Fruit fly (Drosophila melanogaster) whole organism, embryonic: ENCODE results near the gene CG9782.

ENCODE experiments used
- Adf1 ChIP-seq: fragments of 200-800 bp; sonication (Bioruptor generic); IDR thresholded peaks from 2 replicates; pipeline ENCODE4 v1.3.6; 2022; ENCODE audit warnings: missing biosample characterization, missing genetic modification characterization
- CG10147 ChIP-seq: fragments of 200-800 bp; sonication (Bioruptor generic); optimal IDR thresholded peaks from 2 replicates; lab custom pipeline; 2019; ENCODE audit warnings: missing biosample characterization, mild to moderate bottlenecking, missing genetic modification characterization, moderate library complexity
- CG10209 ChIP-seq: fragments of 200-800 bp; sonication (Bioruptor generic); optimal IDR thresholded peaks from 3 replicates; lab custom pipeline; 2017; ENCODE audit warnings: missing biosample characterization, mild to moderate bottlenecking, missing genetic modification characterization, missing genetic modification reagents
- CG10267 ChIP-seq: fragments of 200-800 bp; sonication (Bioruptor generic); optimal IDR thresholded peaks from 2 replicates; lab custom pipeline; 2018; ENCODE audit warnings: missing biosample characterization, mild to moderate bottlenecking, missing genetic modification characterization, moderate library complexity
- CG10274 ChIP-seq: fragments of 200-800 bp; sonication (Bioruptor generic); optimal IDR thresholded peaks from 3 replicates; lab custom pipeline; 2017; ENCODE audit warnings: missing biosample characterization, mild to moderate bottlenecking, missing genetic modification characterization
- CG10462 ChIP-seq: fragments of 200-800 bp; sonication (Bioruptor generic); optimal IDR thresholded peaks from 2 replicates; lab custom pipeline; 2016; ENCODE audit warnings: missing biosample characterization, missing genetic modification characterization
- CG13894 ChIP-seq: fragments of 200-800 bp; sonication (Bioruptor generic); optimal IDR thresholded peaks from 3 replicates; lab custom pipeline; 2018; ENCODE audit warnings: missing biosample characterization, mild to moderate bottlenecking, missing genetic modification characterization, moderate library complexity
- CG14965 ChIP-seq: fragments of 200-800 bp; sonication (Bioruptor generic); optimal IDR thresholded peaks from 2 replicates; lab custom pipeline; 2016; ENCODE audit warnings: missing biosample characterization, missing genetic modification characterization, borderline replicate concordance
- CG15011 ChIP-seq: fragments of 200-800 bp; sonication (Bioruptor generic); optimal IDR thresholded peaks from 3 replicates; lab custom pipeline; 2018; ENCODE audit warnings: missing biosample characterization, mild to moderate bottlenecking, missing genetic modification characterization
- CG1602 ChIP-seq: fragments of 200-800 bp; sonication (Bioruptor generic); optimal IDR thresholded peaks from 3 replicates; lab custom pipeline; 2016; ENCODE audit warnings: missing biosample characterization, missing genetic modification characterization
- CG1647 ChIP-seq: fragments of 200-800 bp; sonication (Bioruptor generic); optimal IDR thresholded peaks from 3 replicates; lab custom pipeline; 2016; ENCODE audit warnings: missing biosample characterization, missing genetic modification characterization
- CG16813 ChIP-seq: fragments of 200-800 bp; sonication (Bioruptor generic); IDR thresholded peaks from 3 replicates; pipeline ENCODE4 v1.3.6; 2022; ENCODE audit warnings: missing biosample characterization, missing genetic modification characterization; ENCODE audit not compliant: partially characterized antibody
- CG17359 ChIP-seq: fragments of 200-800 bp; sonication (Bioruptor generic); optimal IDR thresholded peaks from 3 replicates; lab custom pipeline; 2018; ENCODE audit warnings: missing biosample characterization, mild to moderate bottlenecking, missing genetic modification characterization, moderate library complexity
- CG18262 ChIP-seq: fragments of 200-800 bp; optimal IDR thresholded peaks from 3 replicates; lab custom pipeline; 2019; ENCODE audit warnings: missing biosample characterization, mild to moderate bottlenecking, missing genetic modification characterization, moderate library complexity
- CG2129 ChIP-seq: fragments of 200-800 bp; sonication (Bioruptor generic); IDR thresholded peaks from 2 replicates; pipeline ENCODE4 v1.3.6; 2022; ENCODE audit warnings: missing biosample characterization, missing genetic modification characterization; ENCODE audit not compliant: partially characterized antibody
- CG32767 ChIP-seq: fragments of 200-800 bp; sonication (Bioruptor generic); IDR thresholded peaks from 2 replicates; pipeline ENCODE4 v1.3.6; 2022; ENCODE audit warnings: missing biosample characterization, missing genetic modification characterization
- CG33213 ChIP-seq: fragments of 200-800 bp; sonication (Bioruptor generic); optimal IDR thresholded peaks from 3 replicates; lab custom pipeline; 2016; ENCODE audit warnings: missing biosample characterization, missing genetic modification characterization
- CG4360 ChIP-seq: fragments of 200-800 bp; sonication (Bioruptor generic); IDR thresholded peaks from 2 replicates; pipeline ENCODE4 v1.3.6; 2022; ENCODE audit warnings: missing biosample characterization, missing genetic modification characterization
- CG5180 ChIP-seq: fragments of 200-800 bp; sonication (Bioruptor generic); optimal IDR thresholded peaks from 3 replicates; lab custom pipeline; 2017; ENCODE audit warnings: missing biosample characterization, missing genetic modification characterization, mild to moderate bottlenecking, moderate library complexity, missing genetic modification reagents
- CG6683 ChIP-seq: fragments of 200-800 bp; sonication (Bioruptor generic); optimal IDR thresholded peaks from 2 replicates; lab custom pipeline; 2017; ENCODE audit warnings: missing biosample characterization, mild to moderate bottlenecking, missing genetic modification characterization, missing genetic modification reagents
- CG6689 ChIP-seq: fragments of 200-800 bp; sonication (Bioruptor generic); IDR thresholded peaks from 2 replicates; pipeline ENCODE4 v1.3.6; 2022; ENCODE audit warnings: missing biosample characterization, missing genetic modification characterization
- CG6765 ChIP-seq: fragments of 200-800 bp; sonication (Bioruptor generic); optimal IDR thresholded peaks from 3 replicates; lab custom pipeline; 2017; ENCODE audit warnings: missing biosample characterization, mild to moderate bottlenecking, missing genetic modification characterization
- CG7556 ChIP-seq: fragments of 200-800 bp; sonication (Bioruptor generic); optimal IDR thresholded peaks from 2 replicates; lab custom pipeline; 2017; ENCODE audit warnings: missing biosample characterization, mild to moderate bottlenecking, missing genetic modification characterization
- CG7839 ChIP-seq: fragments of 200-800 bp; sonication (Bioruptor generic); optimal IDR thresholded peaks from 3 replicates; lab custom pipeline; 2018; ENCODE audit warnings: missing biosample characterization, mild to moderate bottlenecking, missing genetic modification characterization, moderate library complexity
- CG8359 ChIP-seq: fragments of 200-800 bp; sonication (Bioruptor generic); optimal IDR thresholded peaks from 2 replicates; lab custom pipeline; 2017; ENCODE audit warnings: missing biosample characterization, mild to moderate bottlenecking, missing genetic modification characterization, borderline replicate concordance
- CG9727 ChIP-seq: fragments of 200-800 bp; sonication (Bioruptor generic); optimal IDR thresholded peaks from 3 replicates; lab custom pipeline; 2017; ENCODE audit warnings: missing biosample characterization, mild to moderate bottlenecking, missing genetic modification characterization
- CG9817 ChIP-seq: fragments of 200-800 bp; sonication (Bioruptor generic); optimal IDR thresholded peaks from 2 replicates; lab custom pipeline; 2018; ENCODE audit warnings: missing biosample characterization, mild to moderate bottlenecking, missing genetic modification characterization, moderate library complexity
- Dad ChIP-seq: fragments of 200-800 bp; sonication (Bioruptor generic); optimal IDR thresholded peaks from 3 replicates; lab custom pipeline; 2016; ENCODE audit warnings: missing biosample characterization, missing genetic modification characterization
- E2f2 ChIP-seq: fragments of 200-800 bp; sonication (Bioruptor generic); IDR thresholded peaks from 2 replicates; pipeline ENCODE4 v1.3.6; 2022; ENCODE audit warnings: missing biosample characterization, missing genetic modification characterization
- Elba2 ChIP-seq: fragments of 200-800 bp; sonication (Bioruptor generic); optimal IDR thresholded peaks from 3 replicates; lab custom pipeline; 2016; ENCODE audit warnings: missing biosample characterization, missing genetic modification characterization
- HmgD ChIP-seq: fragments of 200-800 bp; sonication (Bioruptor generic); optimal IDR thresholded peaks from 3 replicates; lab custom pipeline; 2016; ENCODE audit warnings: missing biosample characterization, missing genetic modification characterization
- Hmr ChIP-seq: fragments of 200-800 bp; sonication (Bioruptor generic); optimal IDR thresholded peaks from 3 replicates; lab custom pipeline; 2017; ENCODE audit warnings: mild to moderate bottlenecking, missing biosample characterization, missing genetic modification reagents, missing genetic modification characterization
- Kr ChIP-seq: fragments of 200-800 bp; sonication (Bioruptor generic); optimal IDR thresholded peaks from 2 replicates; lab custom pipeline; 2017; ENCODE audit warnings: missing biosample characterization, mild to moderate bottlenecking, missing genetic modification characterization
- Med ChIP-seq: fragments of 200-800 bp; sonication (Bioruptor generic); peaks from one replicate; lab custom pipeline; 2016; ENCODE audit warnings: missing biosample characterization, missing genetic modification characterization, mild to moderate bottlenecking, inconsistent platforms, moderate library complexity
- Scr ChIP-seq: fragments of 200-800 bp; sonication (Bioruptor generic); IDR thresholded peaks from 2 replicates; pipeline ENCODE4 v1.3.6; 2022; ENCODE audit warnings: missing biosample characterization, missing genetic modification characterization; ENCODE audit not compliant: partially characterized antibody
- Sry-β ChIP-seq: fragments of 200-800 bp; sonication (Bioruptor generic); optimal IDR thresholded peaks from 2 replicates; lab custom pipeline; 2018; ENCODE audit warnings: missing biosample characterization, mild to moderate bottlenecking, missing genetic modification characterization, moderate library complexity
- Ssrp ChIP-seq: fragments of 200-800 bp; sonication (Bioruptor generic); optimal IDR thresholded peaks from 2 replicates; lab custom pipeline; 2018; ENCODE audit warnings: missing biosample characterization, mild to moderate bottlenecking, missing genetic modification characterization, moderate library complexity
- Xbp1 ChIP-seq: fragments of 200-800 bp; sonication (Bioruptor generic); optimal IDR thresholded peaks from 3 replicates; lab custom pipeline; 2016; ENCODE audit warnings: missing biosample characterization, mild to moderate bottlenecking, missing genetic modification characterization
- ab ChIP-seq: fragments of 200-800 bp; sonication (Bioruptor generic); optimal IDR thresholded peaks from 2 replicates; lab custom pipeline; 2016; ENCODE audit warnings: missing biosample characterization, missing genetic modification characterization
- br ChIP-seq: fragments of >200 bp; optimal IDR thresholded peaks from 2 replicates; lab custom pipeline; 2017
- danr ChIP-seq: fragments of 200-800 bp; sonication (Bioruptor generic); IDR thresholded peaks from 2 replicates; pipeline ENCODE4 v1.3.6; 2022; ENCODE audit warnings: missing biosample characterization, missing genetic modification characterization
- grau ChIP-seq: fragments of 200-800 bp; optimal IDR thresholded peaks from 3 replicates; lab custom pipeline; 2019; ENCODE audit warnings: missing biosample characterization, mild to moderate bottlenecking, missing genetic modification characterization, moderate library complexity
- ham ChIP-seq: fragments of 200-800 bp; sonication (Bioruptor generic); IDR thresholded peaks from 2 replicates; pipeline ENCODE4 v1.3.6; 2022; ENCODE audit warnings: missing biosample characterization, missing genetic modification characterization
- ken ChIP-seq: fragments of 200-800 bp; sonication (Bioruptor generic); IDR thresholded peaks from 3 replicates; pipeline ENCODE4 v1.3.6; 2022; ENCODE audit warnings: missing biosample characterization, missing genetic modification characterization
- nerfin-2 ChIP-seq: fragments of 200-800 bp; sonication (Bioruptor generic); IDR thresholded peaks from 2 replicates; pipeline ENCODE4 v1.3.6; 2022; ENCODE audit warnings: missing biosample characterization, missing genetic modification characterization; ENCODE audit not compliant: partially characterized antibody
- nmo ChIP-seq: fragments of 200-800 bp; sonication (Bioruptor generic); optimal IDR thresholded peaks from 2 replicates; lab custom pipeline; 2018; ENCODE audit warnings: missing biosample characterization, mild to moderate bottlenecking, missing genetic modification characterization, moderate library complexity
- phol ChIP-seq: fragments of 200-800 bp; sonication (Bioruptor generic); optimal IDR thresholded peaks from 3 replicates; lab custom pipeline; 2018; ENCODE audit warnings: missing biosample characterization, mild to moderate bottlenecking, missing genetic modification characterization, moderate library complexity
- rib ChIP-seq: fragments of 200-800 bp; sonication (Bioruptor generic); IDR thresholded peaks from 2 replicates; pipeline ENCODE4 v1.3.6; 2022; ENCODE audit warnings: missing biosample characterization, missing genetic modification characterization
- sd ChIP-seq: fragments of 200-800 bp; sonication (Bioruptor generic); optimal IDR thresholded peaks from 3 replicates; lab custom pipeline; 2018; ENCODE audit warnings: missing biosample characterization, mild to moderate bottlenecking, missing genetic modification characterization, moderate library complexity
- tll ChIP-seq, 2 experiments: fragments of 200-800 bp in 1 of 2; fragments of >200 bp in 1 of 2; sonication (Bioruptor generic) in 1 of 2; optimal IDR thresholded peaks; 2 replicates each; lab custom pipeline; 2017 to 2019; ENCODE audit warnings: missing biosample characterization in 2 of 2, missing genetic modification characterization in 2 of 2, mild to moderate bottlenecking in 1 of 2, moderate library complexity in 1 of 2
- zf30C ChIP-seq: fragments of 200-800 bp; sonication (Bioruptor generic); optimal IDR thresholded peaks from 3 replicates; lab custom pipeline; 2018; ENCODE audit warnings: missing biosample characterization, mild to moderate bottlenecking, missing genetic modification characterization

The CG9782 gene

DNA sequence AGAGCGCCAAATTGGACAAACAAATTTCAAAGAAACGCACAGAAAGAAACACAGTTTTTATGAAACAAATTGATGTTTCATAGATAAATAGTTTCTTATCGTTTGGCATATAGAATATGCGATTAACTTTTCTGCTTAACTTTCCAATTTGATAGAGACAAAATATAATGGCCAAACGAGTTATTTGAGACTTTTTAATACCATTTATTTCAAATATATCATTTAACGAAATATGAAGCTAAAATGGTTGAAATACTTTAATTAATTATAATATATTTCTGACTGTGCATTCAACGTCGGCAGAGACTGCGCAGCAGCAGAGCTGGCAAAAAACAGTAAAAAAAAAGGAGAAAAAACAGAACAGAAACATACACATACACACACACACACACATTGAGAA lies 35.8 kb downstream of the CG9782 start (continued):
- TF ChIP-seq CG14965, result no peak
- no peak for TF ChIP-seq CG10462
- no peak for TF ChIP-seq tll (GFP tag; optimal IDR thresholded peaks at IDR 0.05; lab: Kevin White, UChicago)
- TF ChIP-seq CG33213 (GFP tag; lab: Kevin White, UChicago), result no peak
- TF ChIP-seq CG7839 (tag; lab: Kevin White, UChicago), result peak; percentile 49
- no peak for TF ChIP-seq Dad (GFP tag; lab: Kevin White, UChicago)
- no peak for TF ChIP-seq CG2129
- TF ChIP-seq CG10209, result no peak
- peak; percentile 11 for TF ChIP-seq CG13894 (tag; lab: Kevin White, UChicago)
- TF ChIP-seq CG10274 (GFP tag; lab: Kevin White, UChicago), result no peak
- TF ChIP-seq phol (tag; lab: Kevin White, UChicago), result no peak
- no peak for TF ChIP-seq CG15011 (GFP tag; lab: Kevin White, UChicago)
- peak; percentile 1 for TF ChIP-seq CG10267
- no peak for TF ChIP-seq ab (GFP tag; lab: Kevin White, UChicago)
- TF ChIP-seq zf30C (GFP tag; lab: Kevin White, UChicago), result peak; percentile 25
- TF ChIP-seq CG8359 (GFP tag; lab: Kevin White, UChicago), result no peak
- TF ChIP-seq CG1647, result no peak
- peak; percentile 49 for TF ChIP-seq Hmr (GFP tag; lab: Kevin White, UChicago)
- peak; percentile 39 for TF ChIP-seq grau (tag; lab: Kevin White, UChicago)
- TF ChIP-seq CG4360 (GFP tag; lab: Robert Waterston, UW), result no peak
- no peak for TF ChIP-seq sd
- TF ChIP-seq E2f2, result no peak
- peak; percentile 16 for TF ChIP-seq CG6765 (GFP tag; lab: Kevin White, UChicago)
- TF ChIP-seq Sry-β (GFP tag; lab: Kevin White, UChicago), result no peak
- TF ChIP-seq CG6683 (GFP tag; lab: Kevin White, UChicago), result no peak
- no peak for TF ChIP-seq Med (GFP tag; lab: Kevin White, UChicago)
- no peak for TF ChIP-seq CG5180
- TF ChIP-seq CG18262 (tag; lab: Kevin White, UChicago), result peak; percentile 9
- TF ChIP-seq CG9817 (tag; lab: Kevin White, UChicago), result peak; percentile 15
- TF ChIP-seq CG16813, result no peak
- no peak for TF ChIP-seq ham (GFP tag; lab: Robert Waterston, UW)
- TF ChIP-seq HmgD (GFP tag; lab: Kevin White, UChicago), result no peak
- peak; percentile 28 for TF ChIP-seq Xbp1
- no peak for TF ChIP-seq CG32767 (GFP tag; lab: Robert Waterston, UW)
- no peak for TF ChIP-seq Ssrp (tag; lab: Kevin White, UChicago)
- peak; percentile 43 for TF ChIP-seq CG9727 (GFP tag; lab: Kevin White, UChicago)
- TF ChIP-seq CG17359 (tag; lab: Kevin White, UChicago), result peak; percentile 20
- no peak for TF ChIP-seq Scr
- no peak for TF ChIP-seq br (lab: Kevin White, UChicago)
- TF ChIP-seq CG10147 (GFP tag; lab: Kevin White, UChicago), result no peak
- TF ChIP-seq CG7556, result peak; percentile 45
- peak; percentile 74 for TF ChIP-seq Adf1 (GFP tag; lab: Robert Waterston, UW)
- TF ChIP-seq CG1602 (GFP tag; lab: Kevin White, UChicago), result no peak
- no peak for TF ChIP-seq ken (GFP tag; lab: Robert Waterston, UW)
- TF ChIP-seq Elba2 (GFP tag; lab: Kevin White, UChicago), result no peak
- no peak for TF ChIP-seq nerfin-2 (GFP tag; lab: Robert Waterston, UW)
- TF ChIP-seq nmo (GFP tag; lab: Kevin White, UChicago), result no peak
- TF ChIP-seq danr (GFP tag; lab: Robert Waterston, UW), result no peak
- TF ChIP-seq CG6689 (GFP tag; lab: Robert Waterston, UW), result no peak
- TF ChIP-seq rib, result no peak
- TF ChIP-seq Kr (GFP tag; lab: Kevin White, UChicago), result no peak
